Fruit fly (Drosophila melanogaster) whole organism, embryonic: ENCODE results near the gene Cerk.

Source experiments
- B-H1 ChIP-seq: fragments of 200-800 bp; sonication (Bioruptor generic); IDR thresholded peaks from 3 replicates; pipeline ENCODE4 v1.3.6; 2022; ENCODE audit warnings: missing biosample characterization, missing genetic modification characterization
- Blimp-1 ChIP-seq: fragments of 200-800 bp; sonication (Bioruptor generic); optimal IDR thresholded peaks from 3 replicates; lab custom pipeline; 2018; ENCODE audit warnings: missing biosample characterization, missing genetic modification characterization, mild to moderate bottlenecking, moderate library complexity, missing genetic modification reagents
- CG10147 ChIP-seq: fragments of 200-800 bp; sonication (Bioruptor generic); optimal IDR thresholded peaks from 2 replicates; lab custom pipeline; 2019; ENCODE audit warnings: missing biosample characterization, mild to moderate bottlenecking, missing genetic modification characterization, moderate library complexity
- CG12744 ChIP-seq: fragments of 200-800 bp; sonication (Bioruptor generic); optimal IDR thresholded peaks from 2 replicates; lab custom pipeline; 2016; ENCODE audit warnings: missing biosample characterization, missing genetic modification characterization
- CG13123 ChIP-seq: fragments of 200-800 bp; sonication (Bioruptor generic); optimal IDR thresholded peaks from 2 replicates; lab custom pipeline; 2016; ENCODE audit warnings: missing biosample characterization, missing genetic modification characterization
- CG1602 ChIP-seq: fragments of 200-800 bp; sonication (Bioruptor generic); optimal IDR thresholded peaks from 3 replicates; lab custom pipeline; 2016; ENCODE audit warnings: missing biosample characterization, missing genetic modification characterization
- CG17912 ChIP-seq: fragments of 200-800 bp; sonication (Bioruptor generic); optimal IDR thresholded peaks from 2 replicates; lab custom pipeline; 2018; ENCODE audit warnings: missing biosample characterization, mild to moderate bottlenecking, missing genetic modification characterization
- CG18764 ChIP-seq: fragments of 200-800 bp; sonication (Bioruptor generic); optimal IDR thresholded peaks from 3 replicates; lab custom pipeline; 2016; ENCODE audit warnings: missing biosample characterization, missing genetic modification characterization
- CG2116 ChIP-seq: fragments of 200-800 bp; sonication (Bioruptor generic); optimal IDR thresholded peaks from 3 replicates; lab custom pipeline; 2018; ENCODE audit warnings: missing biosample characterization, mild to moderate bottlenecking, missing genetic modification characterization
- CG30403 ChIP-seq: fragments of 200-800 bp; sonication (Bioruptor generic); optimal IDR thresholded peaks from 3 replicates; lab custom pipeline; 2016; ENCODE audit warnings: missing biosample characterization, missing genetic modification characterization
- CG4360 ChIP-seq: fragments of 200-800 bp; sonication (Bioruptor generic); IDR thresholded peaks from 2 replicates; pipeline ENCODE4 v1.3.6; 2022; ENCODE audit warnings: missing biosample characterization, missing genetic modification characterization
- CG5245 ChIP-seq: fragments of 200-800 bp; sonication (Bioruptor generic); optimal IDR thresholded peaks from 3 replicates; lab custom pipeline; 2016; ENCODE audit warnings: missing biosample characterization, missing genetic modification characterization
- CG9437 ChIP-seq: fragments of 200-800 bp; sonication (Bioruptor generic); optimal IDR thresholded peaks from 2 replicates; lab custom pipeline; 2018; ENCODE audit warnings: missing biosample characterization, mild to moderate bottlenecking, missing genetic modification characterization
- CG9797 ChIP-seq: fragments of 200-800 bp; sonication (Bioruptor generic); optimal IDR thresholded peaks from 3 replicates; lab custom pipeline; 2018; ENCODE audit warnings: missing biosample characterization, mild to moderate bottlenecking, missing genetic modification characterization
- Doc3 ChIP-seq: fragments of 200-800 bp; sonication (Bioruptor generic); IDR thresholded peaks from 3 replicates; pipeline ENCODE4 v1.3.6; 2022; ENCODE audit warnings: missing biosample characterization, missing genetic modification characterization; ENCODE audit not compliant: partially characterized antibody
- Elba2 ChIP-seq: fragments of 200-800 bp; sonication (Bioruptor generic); optimal IDR thresholded peaks from 3 replicates; lab custom pipeline; 2016; ENCODE audit warnings: missing biosample characterization, missing genetic modification characterization
- Ets65A ChIP-seq: fragments of 200-800 bp; sonication (Bioruptor generic); peaks from one replicate; lab custom pipeline; 2016; ENCODE audit warnings: missing biosample characterization, missing genetic modification characterization
- HLH3B ChIP-seq: fragments of 200-800 bp; sonication (Bioruptor generic); IDR thresholded peaks from 2 replicates; pipeline ENCODE4 v1.3.6; 2022; ENCODE audit warnings: missing biosample characterization, missing genetic modification characterization
- Hsf ChIP-seq: fragments of 200-800 bp; sonication (Bioruptor generic); optimal IDR thresholded peaks from 3 replicates; lab custom pipeline; 2016; ENCODE audit warnings: missing biosample characterization, missing genetic modification characterization
- Lhr ChIP-seq: fragments of 200-800 bp; sonication (Bioruptor generic); optimal IDR thresholded peaks from 3 replicates; lab custom pipeline; 2017; ENCODE audit warnings: mild to moderate bottlenecking, missing biosample characterization, missing genetic modification reagents, missing genetic modification characterization
- Lpt ChIP-seq: fragments of >200 bp; optimal IDR thresholded peaks from 2 replicates; lab custom pipeline; 2018; ENCODE audit warnings: missing biosample characterization, missing genetic modification characterization
- MBD-R2 ChIP-seq: fragments of 200-800 bp; sonication (Bioruptor generic); IDR thresholded peaks from 2 replicates; pipeline ENCODE4 v1.3.6; 2022; ENCODE audit warnings: missing biosample characterization, missing genetic modification characterization
- Mrtf ChIP-seq: fragments of 200-800 bp; sonication (Bioruptor generic); IDR thresholded peaks from 3 replicates; pipeline ENCODE4 v1.3.6; 2022; ENCODE audit warnings: missing biosample characterization, missing genetic modification characterization
- NC2α ChIP-seq: fragments of 200-800 bp; sonication (Bioruptor generic); optimal IDR thresholded peaks from 2 replicates; lab custom pipeline; 2016; ENCODE audit warnings: missing biosample characterization, missing genetic modification characterization
- Ptx1 ChIP-seq: fragments of 200-800 bp; sonication (Bioruptor generic); IDR thresholded peaks from 2 replicates; pipeline ENCODE4 v1.3.6; 2022; ENCODE audit warnings: missing biosample characterization, missing genetic modification characterization
- Rfx ChIP-seq: fragments of 200-800 bp; sonication (Bioruptor generic); IDR thresholded peaks from 2 replicates; pipeline ENCODE4 v1.3.6; 2022; ENCODE audit warnings: missing biosample characterization, missing genetic modification characterization
- Stat92E ChIP-seq, 3 experiments: fragments of >200 bp in 2 of 3; fragments of 200-800 bp in 1 of 3; sonication (Bioruptor generic) in 1 of 3; optimal IDR thresholded peaks; 2 replicates each; lab custom pipeline; 2017 to 2019; ENCODE audit warnings: missing biosample characterization in 3 of 3, missing genetic modification characterization in 3 of 3, mild to moderate bottlenecking in 1 of 3, moderate library complexity in 1 of 3
- aop ChIP-seq: fragments of 200-800 bp; sonication (Bioruptor generic); IDR thresholded peaks from 2 replicates; pipeline ENCODE4 v1.3.6; 2022; ENCODE audit warnings: missing biosample characterization, missing genetic modification characterization
- ash1 ChIP-seq: fragments of 200-800 bp; sonication (Bioruptor generic); optimal IDR thresholded peaks from 2 replicates; lab custom pipeline; 2018; ENCODE audit warnings: missing biosample characterization, mild to moderate bottlenecking, missing genetic modification characterization
- bsh ChIP-seq, 2 experiments: fragments of 200-800 bp; sonication (Bioruptor generic); optimal IDR thresholded peaks; 2 replicates each; lab custom pipeline; 2017 to 2018; ENCODE audit warnings: mild to moderate bottlenecking in 2 of 2, missing biosample characterization in 2 of 2, missing genetic modification characterization in 2 of 2, moderate library complexity in 1 of 2
- crc ChIP-seq: fragments of 200-800 bp; sonication (Bioruptor generic); optimal IDR thresholded peaks from 2 replicates; lab custom pipeline; 2016; ENCODE audit warnings: missing biosample characterization, missing genetic modification characterization
- croc ChIP-seq: fragments of 200-800 bp; sonication (Bioruptor generic); conservative IDR thresholded peaks from 3 replicates; pipeline ENCODE4 v1.3.6; 2022; ENCODE audit warnings: missing biosample characterization, missing genetic modification characterization
- crol ChIP-seq: fragments of 200-800 bp; sonication (Bioruptor generic); IDR thresholded peaks from 2 replicates; pipeline ENCODE4 v1.3.6; 2022; ENCODE audit warnings: missing biosample characterization, missing genetic modification characterization
- dan ChIP-seq: fragments of 200-800 bp; sonication (Bioruptor generic); IDR thresholded peaks from 2 replicates; pipeline ENCODE4 v1.3.6; 2022; ENCODE audit warnings: missing biosample characterization, missing genetic modification characterization
- danr ChIP-seq: fragments of 200-800 bp; sonication (Bioruptor generic); IDR thresholded peaks from 2 replicates; pipeline ENCODE4 v1.3.6; 2022; ENCODE audit warnings: missing biosample characterization, missing genetic modification characterization
- fd64A ChIP-seq: fragments of 200-800 bp; sonication (Bioruptor generic); optimal IDR thresholded peaks from 3 replicates; lab custom pipeline; 2018; ENCODE audit warnings: missing biosample characterization, mild to moderate bottlenecking, missing genetic modification characterization
- fd96Cb ChIP-seq: fragments of 200-800 bp; sonication (Bioruptor generic); optimal IDR thresholded peaks from 2 replicates; lab custom pipeline; 2018; ENCODE audit warnings: missing biosample characterization, mild to moderate bottlenecking, missing genetic modification characterization, moderate library complexity
- her ChIP-seq: fragments of 200-800 bp; sonication (Bioruptor generic); optimal IDR thresholded peaks from 2 replicates; lab custom pipeline; 2016; ENCODE audit warnings: missing biosample characterization, missing genetic modification characterization
- hkb ChIP-seq, 2 experiments: fragments of 200-800 bp in 1 of 2; fragments of >200 bp in 1 of 2; sonication (Bioruptor generic) in 1 of 2; IDR thresholded peaks in 1 of 2; optimal IDR thresholded peaks in 1 of 2; 2 replicates each; pipeline versions ENCODE4 v1.3.6 to Lab custom; 2017 to 2022; ENCODE audit warnings: missing biosample characterization in 1 of 2, missing genetic modification characterization in 1 of 2
- insv ChIP-seq, 2 experiments: fragments of 200-800 bp; sonication (Bioruptor generic); optimal IDR thresholded peaks; 3 replicates each; lab custom pipeline; 2016 to 2018; ENCODE audit warnings: missing biosample characterization in 2 of 2, missing genetic modification characterization in 2 of 2
- mirr ChIP-seq: fragments of 200-800 bp; sonication (Bioruptor generic); optimal IDR thresholded peaks from 3 replicates; lab custom pipeline; 2018; ENCODE audit warnings: missing biosample characterization, mild to moderate bottlenecking, missing genetic modification characterization
- nerfin-1 ChIP-seq: fragments of 200-800 bp; sonication (Bioruptor generic); optimal IDR thresholded peaks from 3 replicates; lab custom pipeline; 2019; ENCODE audit warnings: missing biosample characterization, mild to moderate bottlenecking, missing genetic modification characterization, moderate library complexity
- nerfin-2 ChIP-seq: fragments of 200-800 bp; sonication (Bioruptor generic); IDR thresholded peaks from 2 replicates; pipeline ENCODE4 v1.3.6; 2022; ENCODE audit warnings: missing biosample characterization, missing genetic modification characterization; ENCODE audit not compliant: partially characterized antibody
- ranshi ChIP-seq: fragments of 200-800 bp; sonication (Bioruptor generic); IDR thresholded peaks from 2 replicates; pipeline ENCODE4 v1.3.6; 2022; ENCODE audit warnings: missing biosample characterization, missing genetic modification characterization
- sd ChIP-seq: fragments of 200-800 bp; sonication (Bioruptor generic); optimal IDR thresholded peaks from 3 replicates; lab custom pipeline; 2018; ENCODE audit warnings: missing biosample characterization, mild to moderate bottlenecking, missing genetic modification characterization, moderate library complexity
- sna ChIP-seq: fragments of 200-800 bp; sonication (Bioruptor generic); IDR thresholded peaks from 2 replicates; pipeline ENCODE4 v1.3.6; 2022; ENCODE audit warnings: missing biosample characterization, missing genetic modification characterization; ENCODE audit not compliant: partially characterized antibody
- stc ChIP-seq: fragments of 200-800 bp; sonication (Bioruptor generic); IDR thresholded peaks from 2 replicates; pipeline ENCODE4 v1.3.6; 2022; ENCODE audit warnings: missing biosample characterization, missing genetic modification characterization
- unpg ChIP-seq: fragments of 200-800 bp; sonication (Bioruptor generic); optimal IDR thresholded peaks from 3 replicates; lab custom pipeline; 2018; ENCODE audit warnings: missing biosample characterization, mild to moderate bottlenecking, missing genetic modification characterization, moderate library complexity
- wdn ChIP-seq: fragments of 200-800 bp; sonication (Bioruptor generic); IDR thresholded peaks from 2 replicates; pipeline ENCODE4 v1.3.6; 2022; ENCODE audit warnings: missing biosample characterization, missing genetic modification characterization
- wek ChIP-seq: fragments of 200-800 bp; sonication (Bioruptor generic); optimal IDR thresholded peaks from 3 replicates; lab custom pipeline; 2018; ENCODE audit warnings: missing biosample characterization, mild to moderate bottlenecking, missing genetic modification characterization, moderate library complexity
- zfh2 ChIP-seq: fragments of 200-800 bp; sonication (Bioruptor generic); optimal IDR thresholded peaks from 2 replicates; lab custom pipeline; 2016; ENCODE audit warnings: missing biosample characterization, missing genetic modification characterization

Cerk gene

dm6 chr3R:5374720-5375119, 6.6 kb upstream of the Cerk start, which contains the start of the genes hd and CG14667 (continued):
- TF ChIP-seq CG17912 (GFP tag; lab: Kevin White, UChicago) (no peak), CG10147 (no peak), NC2α (GFP tag; lab: Kevin White, UChicago) (no peak), ash1 (GFP tag; lab: Kevin White, UChicago) (no peak), Rfx (GFP tag; lab: Robert Waterston, UW) (no peak; the same call in 1 of the 2 replicates), B-H1 (no peak), CG13123 (GFP tag; lab: Kevin White, UChicago) (no peak), Blimp-1 (GFP tag; lab: Kevin White, UChicago) (no peak), CG9797 (GFP tag; lab: Kevin White, UChicago) (peak; percentile 53), Lpt (GFP tag; lab: Kevin White, UChicago) (no peak), CG30403 (peak; percentile 6), Lhr (GFP tag; lab: Kevin White, UChicago) (peak; percentile 5), nerfin-2 (GFP tag; lab: Robert Waterston, UW) (peak; percentile 42; the same call in 1 of the 2 replicates), CG9437 (no peak), insv (GFP tag; optimal IDR thresholded peaks at IDR 0.05; lab: Kevin White, UChicago) (no peak), dan (no peak), crc (GFP tag; lab: Kevin White, UChicago) (no peak), bsh (GFP tag; optimal IDR thresholded peaks at IDR 0.05; lab: Kevin White, UChicago) (no peak), her (no peak), MBD-R2 (GFP tag; lab: Robert Waterston, UW) (peak; percentile 53), hkb (optimal IDR thresholded peaks at IDR 0.05; lab: Kevin White, UChicago) (no peak), hkb (GFP tag; IDR thresholded peaks at IDR 0.05; lab: Robert Waterston, UW) (no peak; the same call in 1 of the 2 replicates), sd (tag; lab: Kevin White, UChicago) (no peak), nerfin-1 (tag; lab: Kevin White, UChicago) (no peak), CG4360 (GFP tag; lab: Robert Waterston, UW) (no peak), crol (GFP tag; lab: Robert Waterston, UW) (no peak), Doc3 (GFP tag; lab: Robert Waterston, UW) (peak; percentile 54; the same call in 1 of the 3 replicates), wdn (GFP tag; lab: Robert Waterston, UW) (no peak), danr (no peak), mirr (GFP tag; lab: Kevin White, UChicago) (no peak), HLH3B (GFP tag; lab: Robert Waterston, UW) (no peak), zfh2 (no peak), stc (GFP tag; lab: Robert Waterston, UW) (no peak), CG18764 (GFP tag; lab: Kevin White, UChicago) (no peak), fd96Cb (no peak), CG2116 (GFP tag; lab: Kevin White, UChicago) (peak; percentile 80), Ets65A (GFP tag; lab: Kevin White, UChicago) (no peak), croc (no peak), fd64A (no peak), Ptx1 (GFP tag; lab: Robert Waterston, UW) (no peak), CG5245 (GFP tag; lab: Kevin White, UChicago) (no peak), CG12744 (GFP tag; lab: Kevin White, UChicago) (no peak), sna (GFP tag; lab: Robert Waterston, UW) (peak; percentile 66; the same call in 1 of the 2 replicates), Elba2 (no peak), wek (no peak), CG1602 (no peak), Mrtf (GFP tag; lab: Robert Waterston, UW) (no peak), Stat92E (GFP tag; optimal IDR thresholded peaks at IDR 0.05; lab: Kevin White, UChicago) (peak in 1 of 3 experiments; percentile 11), aop (GFP tag; lab: Robert Waterston, UW) (no peak), ranshi (no peak), unpg (GFP tag; lab: Kevin White, UChicago) (no peak), Hsf (GFP tag; lab: Kevin White, UChicago) (no peak)
